Fruit fly (Drosophila melanogaster) whole organism, embryonic: ENCODE results near the gene CG14174.
A peak's percentile ranks its signal among the peaks of the same experiment; 100 is the strongest.

ENCODE experiments used
- Abd-B ChIP-seq: fragments of 200-800 bp; sonication (Bioruptor generic); optimal IDR thresholded peaks from 2 replicates; lab custom pipeline; 2018; ENCODE audit warnings: missing biosample characterization, mild to moderate bottlenecking, missing genetic modification characterization, moderate library complexity
- Atf3 ChIP-seq: fragments of 200-800 bp; sonication (Bioruptor generic); optimal IDR thresholded peaks from 3 replicates; lab custom pipeline; 2016; ENCODE audit warnings: missing biosample characterization, missing genetic modification characterization
- Bteb2 ChIP-seq: fragments of 200-800 bp; sonication (Bioruptor generic); optimal IDR thresholded peaks from 2 replicates; lab custom pipeline; 2016; ENCODE audit warnings: missing biosample characterization, missing genetic modification characterization
- CG10543 ChIP-seq: fragments of 200-800 bp; sonication (Bioruptor generic); optimal IDR thresholded peaks from 3 replicates; lab custom pipeline; 2017; ENCODE audit warnings: missing biosample characterization, mild to moderate bottlenecking, missing genetic modification characterization, moderate library complexity
- CG10565 ChIP-seq: fragments of 200-800 bp; sonication (Bioruptor generic); optimal IDR thresholded peaks from 3 replicates; lab custom pipeline; 2016; ENCODE audit warnings: missing biosample characterization, mild to moderate bottlenecking, missing genetic modification characterization
- CG11085 ChIP-seq: fragments of 200-800 bp; sonication (Bioruptor generic); IDR thresholded peaks from 2 replicates; pipeline ENCODE4 v1.3.6; 2022; ENCODE audit warnings: missing biosample characterization, missing genetic modification characterization
- CG14441 ChIP-seq: fragments of 200-800 bp; sonication (Bioruptor generic); IDR thresholded peaks from 2 replicates; pipeline ENCODE4 v1.3.6; 2022; ENCODE audit warnings: missing biosample characterization, missing genetic modification characterization
- CG15696 ChIP-seq: fragments of 200-800 bp; sonication (Bioruptor generic); optimal IDR thresholded peaks from 2 replicates; lab custom pipeline; 2019; ENCODE audit warnings: missing biosample characterization, mild to moderate bottlenecking, missing genetic modification characterization, moderate library complexity
- CG1647 ChIP-seq: fragments of 200-800 bp; sonication (Bioruptor generic); optimal IDR thresholded peaks from 3 replicates; lab custom pipeline; 2016; ENCODE audit warnings: missing biosample characterization, missing genetic modification characterization
- CG16815 ChIP-seq: fragments of 200-800 bp; sonication (Bioruptor generic); optimal IDR thresholded peaks from 3 replicates; lab custom pipeline; 2017; ENCODE audit warnings: missing biosample characterization, mild to moderate bottlenecking, missing genetic modification characterization
- CG1792 ChIP-seq: fragments of 200-800 bp; sonication (Bioruptor generic); optimal IDR thresholded peaks from 2 replicates; lab custom pipeline; 2016; ENCODE audit warnings: missing biosample characterization, missing genetic modification characterization
- CG30403 ChIP-seq: fragments of 200-800 bp; sonication (Bioruptor generic); optimal IDR thresholded peaks from 3 replicates; lab custom pipeline; 2016; ENCODE audit warnings: missing biosample characterization, missing genetic modification characterization
- CG3065 ChIP-seq: fragments of 200-800 bp; sonication (Bioruptor generic); optimal IDR thresholded peaks from 2 replicates; lab custom pipeline; 2016; ENCODE audit warnings: missing biosample characterization, missing genetic modification characterization
- CG32767 ChIP-seq: fragments of 200-800 bp; sonication (Bioruptor generic); IDR thresholded peaks from 2 replicates; pipeline ENCODE4 v1.3.6; 2022; ENCODE audit warnings: missing biosample characterization, missing genetic modification characterization
- CG33213 ChIP-seq: fragments of 200-800 bp; sonication (Bioruptor generic); optimal IDR thresholded peaks from 3 replicates; lab custom pipeline; 2016; ENCODE audit warnings: missing biosample characterization, missing genetic modification characterization
- CG34376 ChIP-seq: fragments of 200-800 bp; sonication (Bioruptor generic); optimal IDR thresholded peaks from 2 replicates; lab custom pipeline; 2018; ENCODE audit warnings: missing biosample characterization, mild to moderate bottlenecking, missing genetic modification characterization
- CG5953 ChIP-seq: fragments of 200-800 bp; sonication (Bioruptor generic); IDR thresholded peaks from 2 replicates; pipeline ENCODE4 v1.3.6; 2022; ENCODE audit warnings: missing biosample characterization, missing genetic modification characterization
- CG6254 ChIP-seq: fragments of 200-800 bp; sonication (Bioruptor generic); optimal IDR thresholded peaks from 3 replicates; lab custom pipeline; 2017; ENCODE audit warnings: mild to moderate bottlenecking, missing biosample characterization, missing genetic modification reagents, missing genetic modification characterization
- CG6654 ChIP-seq: fragments of 200-800 bp; sonication (Bioruptor generic); optimal IDR thresholded peaks from 2 replicates; lab custom pipeline; 2017; ENCODE audit warnings: missing biosample characterization, mild to moderate bottlenecking, missing genetic modification characterization
- CG6683 ChIP-seq: fragments of 200-800 bp; sonication (Bioruptor generic); optimal IDR thresholded peaks from 2 replicates; lab custom pipeline; 2017; ENCODE audit warnings: missing biosample characterization, mild to moderate bottlenecking, missing genetic modification characterization, missing genetic modification reagents
- CG7372 ChIP-seq: fragments of 200-800 bp; sonication (Bioruptor generic); IDR thresholded peaks from 2 replicates; pipeline ENCODE4 v1.3.6; 2022; ENCODE audit warnings: missing biosample characterization, missing genetic modification characterization
- CG9817 ChIP-seq: fragments of 200-800 bp; sonication (Bioruptor generic); optimal IDR thresholded peaks from 2 replicates; lab custom pipeline; 2018; ENCODE audit warnings: missing biosample characterization, mild to moderate bottlenecking, missing genetic modification characterization, moderate library complexity
- Camta ChIP-seq: fragments of 200-800 bp; sonication (Bioruptor generic); optimal IDR thresholded peaks from 2 replicates; lab custom pipeline; 2016; ENCODE audit warnings: missing biosample characterization, missing genetic modification characterization
- D ChIP-seq, 2 experiments: fragments of 200-800 bp in 1 of 2; fragments of >200 bp in 1 of 2; sonication (Bioruptor generic) in 1 of 2; optimal IDR thresholded peaks; 2 replicates in 1 of 2; 3 replicates in 1 of 2; lab custom pipeline; 2017; ENCODE audit warnings: mild to moderate bottlenecking in 1 of 2, missing biosample characterization in 1 of 2, missing genetic modification characterization in 1 of 2, missing genetic modification reagents in 1 of 2
- Dip3 ChIP-seq: fragments of 200-800 bp; sonication (Bioruptor generic); optimal IDR thresholded peaks from 3 replicates; lab custom pipeline; 2016; ENCODE audit warnings: missing biosample characterization, missing genetic modification characterization
- HHEX ChIP-seq: fragments of 200-800 bp; sonication (Bioruptor generic); optimal IDR thresholded peaks from 3 replicates; lab custom pipeline; 2017; ENCODE audit warnings: missing biosample characterization, mild to moderate bottlenecking, missing genetic modification characterization, missing genetic modification reagents
- HLH3B ChIP-seq: fragments of 200-800 bp; sonication (Bioruptor generic); IDR thresholded peaks from 2 replicates; pipeline ENCODE4 v1.3.6; 2022; ENCODE audit warnings: missing biosample characterization, missing genetic modification characterization
- Hr51 ChIP-seq, 2 experiments: fragments of 200-800 bp; sonication (Bioruptor generic); optimal IDR thresholded peaks; 2 replicates in 1 of 2; 3 replicates in 1 of 2; lab custom pipeline; 2016 to 2018; ENCODE audit warnings: missing biosample characterization in 2 of 2, missing genetic modification characterization in 2 of 2, mild to moderate bottlenecking in 1 of 2, moderate library complexity in 1 of 2
- Hsf ChIP-seq: fragments of 200-800 bp; sonication (Bioruptor generic); optimal IDR thresholded peaks from 3 replicates; lab custom pipeline; 2016; ENCODE audit warnings: missing biosample characterization, missing genetic modification characterization
- NFAT ChIP-seq: fragments of 200-800 bp; sonication (Bioruptor generic); IDR thresholded peaks from 2 replicates; pipeline ENCODE4 v1.3.6; 2022; ENCODE audit warnings: missing biosample characterization, missing genetic modification characterization
- TFAM ChIP-seq: fragments of 200-800 bp; sonication (Bioruptor generic); optimal IDR thresholded peaks from 2 replicates; lab custom pipeline; 2017; ENCODE audit warnings: missing biosample characterization, missing genetic modification characterization, inconsistent platforms
- bsh ChIP-seq, 2 experiments: fragments of 200-800 bp; sonication (Bioruptor generic); optimal IDR thresholded peaks; 2 replicates each; lab custom pipeline; 2017 to 2018; ENCODE audit warnings: mild to moderate bottlenecking in 2 of 2, missing biosample characterization in 2 of 2, missing genetic modification characterization in 2 of 2, moderate library complexity in 1 of 2
- grn ChIP-seq: fragments of 200-800 bp; sonication (Bioruptor generic); optimal IDR thresholded peaks from 3 replicates; lab custom pipeline; 2017; ENCODE audit warnings: missing biosample characterization, missing genetic modification characterization
- gro ChIP-seq: fragments of 200-800 bp; sonication (Bioruptor generic); optimal IDR thresholded peaks from 2 replicates; lab custom pipeline; 2016; ENCODE audit warnings: missing biosample characterization, missing genetic modification characterization
- h ChIP-seq: fragments of >200 bp; optimal IDR thresholded peaks from 2 replicates; lab custom pipeline; 2017
- kah ChIP-seq: fragments of 200-800 bp; sonication (Bioruptor generic); optimal IDR thresholded peaks from 2 replicates; lab custom pipeline; 2018; ENCODE audit warnings: missing biosample characterization, mild to moderate bottlenecking, missing genetic modification characterization
- klu ChIP-seq: fragments of 200-800 bp; sonication (Bioruptor generic); IDR thresholded peaks from 2 replicates; pipeline ENCODE4 v1.3.6; 2022; ENCODE audit warnings: missing biosample characterization, missing genetic modification characterization
- lilli ChIP-seq: fragments of 200-800 bp; sonication (Bioruptor generic); optimal IDR thresholded peaks from 3 replicates; lab custom pipeline; 2016; ENCODE audit warnings: missing biosample characterization, missing genetic modification characterization
- mld ChIP-seq: fragments of 200-800 bp; sonication (Bioruptor generic); IDR thresholded peaks from 3 replicates; pipeline ENCODE4 v1.3.6; 2022; ENCODE audit warnings: missing biosample characterization, missing genetic modification characterization; ENCODE audit not compliant: partially characterized antibody
- pita ChIP-seq: fragments of 200-800 bp; sonication (Bioruptor generic); optimal IDR thresholded peaks from 2 replicates; lab custom pipeline; 2017; ENCODE audit warnings: missing biosample characterization, mild to moderate bottlenecking, missing genetic modification characterization
- psq ChIP-seq: fragments of 200-800 bp; sonication (Bioruptor generic); optimal IDR thresholded peaks from 2 replicates; lab custom pipeline; 2017; ENCODE audit warnings: missing biosample characterization, missing genetic modification characterization
- pum ChIP-seq: fragments of 200-800 bp; sonication (Bioruptor generic); optimal IDR thresholded peaks from 2 replicates; lab custom pipeline; 2016; ENCODE audit warnings: missing biosample characterization, missing genetic modification characterization
- sc ChIP-seq, 3 experiments: fragments of >200 bp in 2 of 3; fragments of 200-800 bp in 1 of 3; sonication (Bioruptor generic) in 1 of 3; optimal IDR thresholded peaks; 2 replicates in 2 of 3; 3 replicates in 1 of 3; lab custom pipeline; 2017; ENCODE audit warnings: mild to moderate bottlenecking in 1 of 3, missing biosample characterization in 1 of 3, missing genetic modification characterization in 1 of 3, missing genetic modification reagents in 1 of 3
- schlank ChIP-seq: fragments of 200-800 bp; sonication (Bioruptor generic); optimal IDR thresholded peaks from 2 replicates; lab custom pipeline; 2018; ENCODE audit warnings: missing biosample characterization, mild to moderate bottlenecking, missing genetic modification characterization
- shn ChIP-seq: fragments of 200-800 bp; sonication (Bioruptor generic); optimal IDR thresholded peaks from 3 replicates; lab custom pipeline; 2016; ENCODE audit warnings: missing biosample characterization, missing genetic modification characterization
- sug ChIP-seq: fragments of 200-800 bp; optimal IDR thresholded peaks from 2 replicates; lab custom pipeline; 2019; ENCODE audit warnings: missing biosample characterization, mild to moderate bottlenecking, missing genetic modification characterization, moderate library complexity
- tx ChIP-seq: fragments of 200-800 bp; sonication (Bioruptor generic); optimal IDR thresholded peaks from 2 replicates; lab custom pipeline; 2016; ENCODE audit warnings: missing biosample characterization, missing genetic modification characterization
- unc-4 ChIP-seq: fragments of 200-800 bp; sonication (Bioruptor generic); IDR thresholded peaks from 2 replicates; pipeline ENCODE4 v1.3.6; 2022; ENCODE audit warnings: missing biosample characterization, missing genetic modification characterization; ENCODE audit not compliant: partially characterized antibody

Gene CG14174

DNA sequence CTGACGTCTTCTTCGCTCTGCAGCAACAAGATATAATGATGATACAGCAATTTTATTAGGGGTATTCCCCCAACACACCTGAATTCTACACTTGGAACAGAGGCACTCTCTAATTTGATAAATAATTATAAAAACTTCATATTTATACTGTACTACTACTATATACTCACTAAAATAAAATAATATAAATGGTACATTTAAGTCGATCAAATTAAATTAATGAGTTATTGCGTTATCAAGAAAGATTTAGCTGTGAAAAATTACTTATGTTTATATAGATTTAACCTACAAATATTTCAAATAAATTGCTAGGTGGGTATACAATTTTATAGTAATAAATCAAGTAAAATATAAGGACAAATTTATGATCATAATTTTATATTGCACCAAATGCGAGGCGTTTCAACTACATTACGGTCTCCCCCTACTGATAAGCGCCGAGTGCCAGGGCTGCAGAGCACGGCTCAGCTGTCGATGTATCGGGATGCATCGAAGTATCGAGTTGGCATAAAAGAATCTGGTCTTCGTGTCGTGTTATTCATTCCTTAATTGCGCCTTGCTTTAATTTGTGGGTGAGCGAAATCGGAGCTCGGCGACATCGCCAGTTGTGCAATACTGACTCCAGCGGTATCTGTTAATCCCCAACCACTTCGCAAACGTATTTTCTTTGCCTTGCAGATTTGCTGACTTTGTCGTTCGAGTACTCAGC is 5.1 kb upstream of the CG14174 start, which contains the start of gene vsg (continued):
- TF ChIP-seq lilli (peak; percentile 73), CG14441 (GFP tag; lab: Robert Waterston, UW) (peak; percentile 50), pita (GFP tag; lab: Kevin White, UChicago) (no peak), CG11085 (no peak; the same call in 1 of the 2 replicates), CG30403 (GFP tag; lab: Kevin White, UChicago) (peak; percentile 88), schlank (tag; lab: Kevin White, UChicago) (peak; percentile 19), CG10543 (GFP tag; lab: Kevin White, UChicago) (peak; percentile 90), Hr51 (GFP tag; optimal IDR thresholded peaks at IDR 0.05; lab: Kevin White, UChicago) (peak in 1 of 2 experiments; percentile 87), Atf3 (GFP tag; lab: Kevin White, UChicago) (peak; percentile 25), unc-4 (GFP tag; lab: Robert Waterston, UW) (peak; percentile 75), D (optimal IDR thresholded peaks at IDR 0.05; lab: Kevin White, UChicago) (no peak), D (GFP tag; optimal IDR thresholded peaks at IDR 0.05; lab: Kevin White, UChicago) (peak; percentile 66), CG9817 (tag; lab: Kevin White, UChicago) (peak; percentile 83), sug (tag; lab: Kevin White, UChicago) (peak; percentile 91), kah (GFP tag; lab: Kevin White, UChicago) (peak; percentile 61), grn (peak; percentile 1), TFAM (no peak), CG6683 (GFP tag; lab: Kevin White, UChicago) (peak; percentile 35), mld (GFP tag; lab: Robert Waterston, UW) (peak; percentile 79; the same call in 2 of the 3 replicates), CG1792 (peak; percentile 34), CG15696 (tag; lab: Kevin White, UChicago) (peak; percentile 83), Hsf (GFP tag; lab: Kevin White, UChicago) (peak; percentile 70), Dip3 (peak; percentile 60), CG6654 (peak; percentile 53), HLH3B (GFP tag; lab: Robert Waterston, UW) (peak; percentile 61; the same call in 1 of the 2 replicates), pum (GFP tag; lab: Kevin White, UChicago) (peak; percentile 13), CG6254 (GFP tag; lab: Kevin White, UChicago) (peak; percentile 4), tx (GFP tag; lab: Kevin White, UChicago) (peak; percentile 6), h (lab: Kevin White, UChicago) (no peak), CG16815 (GFP tag; lab: Kevin White, UChicago) (peak; percentile 82), CG34376 (GFP tag; lab: Kevin White, UChicago) (no peak), CG33213 (GFP tag; lab: Kevin White, UChicago) (peak; percentile 33), klu (GFP tag; lab: Robert Waterston, UW) (peak; percentile 70), CG7372 (GFP tag; lab: Robert Waterston, UW) (peak; percentile 58), CG3065 (GFP tag; lab: Kevin White, UChicago) (peak; percentile 13), gro (GFP tag; lab: Kevin White, UChicago) (no peak), CG32767 (GFP tag; lab: Robert Waterston, UW) (peak; percentile 57), HHEX (GFP tag; lab: Kevin White, UChicago) (peak; percentile 9), CG10565 (GFP tag; lab: Kevin White, UChicago) (no peak), CG1647 (peak; percentile 27), Camta (GFP tag; lab: Kevin White, UChicago) (peak; percentile 29), Abd-B (peak; percentile 87), NFAT (GFP tag; lab: Robert Waterston, UW) (peak; percentile 83), bsh (GFP tag; optimal IDR thresholded peaks at IDR 0.05; lab: Kevin White, UChicago) (peak in 1 of 2 experiments; percentile 68), shn (GFP tag; lab: Kevin White, UChicago) (peak; percentile 40), Bteb2 (GFP tag; lab: Kevin White, UChicago) (peak; percentile 26), CG5953 (peak; percentile 34; the same call in 1 of the 2 replicates), sc (optimal IDR thresholded peaks at IDR 0.05; lab: Kevin White, UChicago) (no peak), sc (GFP tag; optimal IDR thresholded peaks at IDR 0.05; lab: Kevin White, UChicago) (peak; percentile 70), psq (GFP tag; lab: Kevin White, UChicago) (peak; percentile 37)
